Fruit fly (Drosophila melanogaster) whole organism, embryonic: ENCODE data around the gene sob.

ENCODE experiments used
- CG10543 ChIP-seq: fragments of 200-800 bp; sonication (Bioruptor generic); optimal IDR thresholded peaks from 3 replicates; lab custom pipeline; 2017; ENCODE audit warnings: missing biosample characterization, mild to moderate bottlenecking, missing genetic modification characterization, moderate library complexity
- CG11247 ChIP-seq: fragments of 200-800 bp; sonication (Bioruptor generic); IDR thresholded peaks from 2 replicates; pipeline ENCODE4 v1.3.6; 2022; ENCODE audit warnings: missing biosample characterization, missing genetic modification characterization
- CG16863 ChIP-seq: fragments of 200-800 bp; sonication (Bioruptor generic); optimal IDR thresholded peaks from 3 replicates; lab custom pipeline; 2016; ENCODE audit warnings: missing biosample characterization, missing genetic modification characterization
- CG18011 ChIP-seq: fragments of 200-800 bp; sonication (Bioruptor generic); optimal IDR thresholded peaks from 2 replicates; lab custom pipeline; 2017; ENCODE audit warnings: missing biosample characterization, missing genetic modification characterization, mild to moderate bottlenecking, moderate library complexity, missing genotype
- CG33213 ChIP-seq: fragments of 200-800 bp; sonication (Bioruptor generic); optimal IDR thresholded peaks from 3 replicates; lab custom pipeline; 2016; ENCODE audit warnings: missing biosample characterization, missing genetic modification characterization
- CG6654 ChIP-seq: fragments of 200-800 bp; sonication (Bioruptor generic); optimal IDR thresholded peaks from 2 replicates; lab custom pipeline; 2017; ENCODE audit warnings: missing biosample characterization, mild to moderate bottlenecking, missing genetic modification characterization
- ERR ChIP-seq: fragments of 200-800 bp; sonication (Bioruptor generic); optimal IDR thresholded peaks from 2 replicates; lab custom pipeline; 2016; ENCODE audit warnings: missing biosample characterization, missing genetic modification characterization
- Mes4 ChIP-seq: fragments of 200-800 bp; sonication (Bioruptor generic); optimal IDR thresholded peaks from 2 replicates; lab custom pipeline; 2016; ENCODE audit warnings: missing biosample characterization, missing genetic modification characterization
- Xbp1 ChIP-seq: fragments of 200-800 bp; sonication (Bioruptor generic); optimal IDR thresholded peaks from 3 replicates; lab custom pipeline; 2016; ENCODE audit warnings: missing biosample characterization, mild to moderate bottlenecking, missing genetic modification characterization
- ewg ChIP-seq: fragments of 200-800 bp; sonication (Bioruptor generic); optimal IDR thresholded peaks from 3 replicates; lab custom pipeline; 2017; ENCODE audit warnings: mild to moderate bottlenecking, missing biosample characterization, missing genetic modification reagents, missing genetic modification characterization
- gcm2 ChIP-seq: fragments of 200-800 bp; sonication (Bioruptor generic); optimal IDR thresholded peaks from 2 replicates; lab custom pipeline; 2016; ENCODE audit warnings: missing biosample characterization, missing genetic modification characterization
- hbn ChIP-seq: fragments of 200-800 bp; sonication (Bioruptor generic); IDR thresholded peaks from 2 replicates; pipeline ENCODE4 v1.3.6; 2022; ENCODE audit warnings: missing biosample characterization, missing genetic modification characterization; ENCODE audit not compliant: partially characterized antibody
- hkb ChIP-seq, 2 experiments: fragments of 200-800 bp in 1 of 2; fragments of >200 bp in 1 of 2; sonication (Bioruptor generic) in 1 of 2; IDR thresholded peaks in 1 of 2; optimal IDR thresholded peaks in 1 of 2; 2 replicates each; pipeline versions ENCODE4 v1.3.6 to Lab custom; 2017 to 2022; ENCODE audit warnings: missing biosample characterization in 1 of 2, missing genetic modification characterization in 1 of 2
- mam ChIP-seq: fragments of 200-800 bp; sonication (Bioruptor generic); optimal IDR thresholded peaks from 3 replicates; lab custom pipeline; 2016; ENCODE audit warnings: missing biosample characterization, missing genetic modification characterization

dm6 chr2L:3618818-3619362 lies 38.3 kb upstream of the sob start, which contains the start of gene Ugt36A1:
- no peak for TF ChIP-seq CG33213 (GFP tag; lab: Kevin White, UChicago)
- no peak for TF ChIP-seq Xbp1 (GFP tag; lab: Kevin White, UChicago)
- TF ChIP-seq gcm2 (GFP tag; lab: Kevin White, UChicago) = no peak
- no peak for TF ChIP-seq CG16863 (GFP tag; lab: Kevin White, UChicago)
- no peak for TF ChIP-seq mam (GFP tag; lab: Kevin White, UChicago)
- TF ChIP-seq ERR = no peak
- TF ChIP-seq ewg (GFP tag; lab: Kevin White, UChicago) = no peak
- no peak for TF ChIP-seq CG11247 (GFP tag; lab: Robert Waterston, UW)
- TF ChIP-seq CG10543 (GFP tag; lab: Kevin White, UChicago) = no peak
- peak; percentile 89 for TF ChIP-seq hbn (GFP tag; lab: Robert Waterston, UW)
- no peak for TF ChIP-seq Mes4
- no peak for TF ChIP-seq hkb (optimal IDR thresholded peaks at IDR 0.05; lab: Kevin White, UChicago)
- no peak for TF ChIP-seq hkb (GFP tag; IDR thresholded peaks at IDR 0.05; lab: Robert Waterston, UW)
- TF ChIP-seq CG18011 (GFP tag; lab: Kevin White, UChicago) = no peak
- no peak for TF ChIP-seq CG6654 (GFP tag; lab: Kevin White, UChicago)
